Fruit fly (Drosophila melanogaster) whole organism, embryonic: ENCODE data around the gene CG43321.

Experiments used
- Antp ChIP-seq: fragments of 200-800 bp; sonication (Bioruptor generic); optimal IDR thresholded peaks from 3 replicates; lab custom pipeline; 2016; ENCODE audit warnings: missing biosample characterization, missing genetic modification characterization
- C15 ChIP-seq: fragments of 200-800 bp; sonication (Bioruptor generic); IDR thresholded peaks from 3 replicates; pipeline ENCODE4 v1.3.6; 2022; ENCODE audit warnings: missing biosample characterization, missing genetic modification characterization
- CG10431 ChIP-seq: fragments of 200-800 bp; sonication (Bioruptor generic); optimal IDR thresholded peaks from 3 replicates; lab custom pipeline; 2018; ENCODE audit warnings: missing biosample characterization, mild to moderate bottlenecking, missing genetic modification characterization
- CG10543 ChIP-seq: fragments of 200-800 bp; sonication (Bioruptor generic); optimal IDR thresholded peaks from 3 replicates; lab custom pipeline; 2017; ENCODE audit warnings: missing biosample characterization, mild to moderate bottlenecking, missing genetic modification characterization, moderate library complexity
- CG13287 ChIP-seq: fragments of 200-800 bp; sonication (Bioruptor generic); IDR thresholded peaks from 2 replicates; pipeline ENCODE4 v1.3.6; 2022; ENCODE audit warnings: missing biosample characterization, missing genetic modification characterization; ENCODE audit not compliant: partially characterized antibody
- CG14050 ChIP-seq: fragments of 200-800 bp; sonication (Bioruptor generic); IDR thresholded peaks from 3 replicates; pipeline ENCODE4 v1.3.6; 2022; ENCODE audit warnings: missing biosample characterization, missing genetic modification characterization
- CG15514 ChIP-seq: fragments of 200-800 bp; sonication (Bioruptor generic); optimal IDR thresholded peaks from 3 replicates; lab custom pipeline; 2017; ENCODE audit warnings: missing biosample characterization, missing genetic modification characterization, mild to moderate bottlenecking, moderate library complexity, missing genetic modification reagents
- CG16863 ChIP-seq: fragments of 200-800 bp; sonication (Bioruptor generic); optimal IDR thresholded peaks from 3 replicates; lab custom pipeline; 2016; ENCODE audit warnings: missing biosample characterization, missing genetic modification characterization
- CG17912 ChIP-seq: fragments of 200-800 bp; sonication (Bioruptor generic); optimal IDR thresholded peaks from 2 replicates; lab custom pipeline; 2018; ENCODE audit warnings: missing biosample characterization, mild to moderate bottlenecking, missing genetic modification characterization
- CG18764 ChIP-seq: fragments of 200-800 bp; sonication (Bioruptor generic); optimal IDR thresholded peaks from 3 replicates; lab custom pipeline; 2016; ENCODE audit warnings: missing biosample characterization, missing genetic modification characterization
- CG30403 ChIP-seq: fragments of 200-800 bp; sonication (Bioruptor generic); optimal IDR thresholded peaks from 3 replicates; lab custom pipeline; 2016; ENCODE audit warnings: missing biosample characterization, missing genetic modification characterization
- CG31365 ChIP-seq: fragments of 200-800 bp; sonication (Bioruptor generic); optimal IDR thresholded peaks from 2 replicates; lab custom pipeline; 2018; ENCODE audit warnings: missing biosample characterization, mild to moderate bottlenecking, missing genetic modification characterization
- CG32767 ChIP-seq: fragments of 200-800 bp; sonication (Bioruptor generic); IDR thresholded peaks from 2 replicates; pipeline ENCODE4 v1.3.6; 2022; ENCODE audit warnings: missing biosample characterization, missing genetic modification characterization
- CG42726 ChIP-seq: fragments of 200-800 bp; sonication (Bioruptor generic); IDR thresholded peaks from 2 replicates; pipeline ENCODE4 v1.3.6; 2022; ENCODE audit warnings: missing biosample characterization, missing genetic modification characterization; ENCODE audit not compliant: partially characterized antibody
- CG4404 ChIP-seq: fragments of 200-800 bp; sonication (Bioruptor generic); IDR thresholded peaks from 2 replicates; pipeline ENCODE4 v1.3.6; 2022; ENCODE audit warnings: missing biosample characterization, missing genetic modification characterization
- CG7839 ChIP-seq: fragments of 200-800 bp; sonication (Bioruptor generic); optimal IDR thresholded peaks from 3 replicates; lab custom pipeline; 2018; ENCODE audit warnings: missing biosample characterization, mild to moderate bottlenecking, missing genetic modification characterization, moderate library complexity
- CG8924 ChIP-seq: fragments of 200-800 bp; optimal IDR thresholded peaks from 3 replicates; lab custom pipeline; 2019; ENCODE audit warnings: missing biosample characterization, mild to moderate bottlenecking, missing genetic modification characterization, moderate library complexity
- CkIIα-i1 ChIP-seq: fragments of 200-800 bp; sonication (Bioruptor generic); IDR thresholded peaks from 2 replicates; pipeline ENCODE4 v1.3.6; 2022; ENCODE audit warnings: missing biosample characterization, missing genetic modification characterization
- Gug ChIP-seq: fragments of 200-800 bp; sonication (Bioruptor generic); IDR thresholded peaks from 4 replicates; pipeline ENCODE4 v1.3.6; 2022; ENCODE audit warnings: missing biosample characterization, missing genetic modification characterization
- Hmx ChIP-seq: fragments of 200-800 bp; sonication (Bioruptor generic); optimal IDR thresholded peaks from 2 replicates; lab custom pipeline; 2016; ENCODE audit warnings: missing biosample characterization, missing genetic modification characterization
- Mes4 ChIP-seq: fragments of 200-800 bp; sonication (Bioruptor generic); optimal IDR thresholded peaks from 2 replicates; lab custom pipeline; 2016; ENCODE audit warnings: missing biosample characterization, missing genetic modification characterization
- Opbp ChIP-seq: fragments of 200-800 bp; sonication (Bioruptor generic); IDR thresholded peaks from 3 replicates; pipeline ENCODE4 v1.3.6; 2022; ENCODE audit warnings: missing biosample characterization, missing genetic modification characterization; ENCODE audit not compliant: partially characterized antibody
- Ravus ChIP-seq: fragments of 200-800 bp; sonication (Bioruptor generic); IDR thresholded peaks from 2 replicates; pipeline ENCODE4 v1.3.6; 2022; ENCODE audit warnings: missing biosample characterization, missing genetic modification characterization
- Six4 ChIP-seq: fragments of 200-800 bp; sonication (Bioruptor generic); optimal IDR thresholded peaks from 2 replicates; lab custom pipeline; 2016; ENCODE audit warnings: missing biosample characterization, missing genetic modification characterization
- ara ChIP-seq: fragments of 200-800 bp; sonication (Bioruptor generic); IDR thresholded peaks from 2 replicates; pipeline ENCODE4 v1.3.6; 2022; ENCODE audit warnings: missing biosample characterization, missing genetic modification characterization
- bab2 ChIP-seq: fragments of 200-800 bp; sonication (Bioruptor generic); optimal IDR thresholded peaks from 2 replicates; lab custom pipeline; 2016; ENCODE audit warnings: missing biosample characterization, missing genetic modification characterization
- bowl ChIP-seq: fragments of 200-800 bp; sonication (Bioruptor generic); IDR thresholded peaks from 2 replicates; pipeline ENCODE4 v1.3.6; 2022; ENCODE audit warnings: missing biosample characterization, missing genetic modification characterization
- btn ChIP-seq: fragments of 200-800 bp; sonication (Bioruptor generic); optimal IDR thresholded peaks from 2 replicates; lab custom pipeline; 2016; ENCODE audit warnings: missing biosample characterization, missing genetic modification characterization
- cato ChIP-seq: fragments of 200-800 bp; sonication (Bioruptor generic); optimal IDR thresholded peaks from 2 replicates; lab custom pipeline; 2016; ENCODE audit warnings: missing biosample characterization, missing genetic modification characterization, borderline replicate concordance
- caup ChIP-seq: fragments of 200-800 bp; sonication (Bioruptor generic); optimal IDR thresholded peaks from 3 replicates; lab custom pipeline; 2017; ENCODE audit warnings: missing biosample characterization, mild to moderate bottlenecking, missing genetic modification characterization, moderate library complexity; ENCODE audit not compliant: severe bottlenecking
- chif ChIP-seq, 2 experiments: fragments of 200-800 bp; sonication (Bioruptor generic); optimal IDR thresholded peaks; 3 replicates each; lab custom pipeline; 2016; ENCODE audit warnings: missing biosample characterization in 2 of 2, missing genetic modification characterization in 2 of 2
- chinmo ChIP-seq: fragments of 200-800 bp; sonication (Bioruptor generic); IDR thresholded peaks from 4 replicates; pipeline ENCODE4 v1.3.6; 2022; ENCODE audit warnings: missing biosample characterization, missing genetic modification characterization; ENCODE audit not compliant: partially characterized antibody
- dmrt11E ChIP-seq: fragments of 200-800 bp; sonication (Bioruptor generic); optimal IDR thresholded peaks from 3 replicates; lab custom pipeline; 2018; ENCODE audit warnings: missing biosample characterization, mild to moderate bottlenecking, missing genetic modification characterization, moderate library complexity
- gfzf ChIP-seq: fragments of 200-800 bp; sonication (Bioruptor generic); optimal IDR thresholded peaks from 2 replicates; lab custom pipeline; 2016; ENCODE audit warnings: missing biosample characterization, mild to moderate bottlenecking, missing genetic modification characterization, moderate library complexity
- grau ChIP-seq: fragments of 200-800 bp; optimal IDR thresholded peaks from 3 replicates; lab custom pipeline; 2019; ENCODE audit warnings: missing biosample characterization, mild to moderate bottlenecking, missing genetic modification characterization, moderate library complexity
- hth ChIP-seq: fragments of >200 bp; optimal IDR thresholded peaks from 2 replicates; lab custom pipeline; 2017; ENCODE audit warnings: inconsistent platforms
- insv ChIP-seq, 2 experiments: fragments of 200-800 bp; sonication (Bioruptor generic); optimal IDR thresholded peaks; 3 replicates each; lab custom pipeline; 2016 to 2018; ENCODE audit warnings: missing biosample characterization in 2 of 2, missing genetic modification characterization in 2 of 2
- mam ChIP-seq: fragments of 200-800 bp; sonication (Bioruptor generic); optimal IDR thresholded peaks from 3 replicates; lab custom pipeline; 2016; ENCODE audit warnings: missing biosample characterization, missing genetic modification characterization
- pita ChIP-seq: fragments of 200-800 bp; sonication (Bioruptor generic); optimal IDR thresholded peaks from 2 replicates; lab custom pipeline; 2017; ENCODE audit warnings: missing biosample characterization, mild to moderate bottlenecking, missing genetic modification characterization
- rib ChIP-seq: fragments of 200-800 bp; sonication (Bioruptor generic); IDR thresholded peaks from 2 replicates; pipeline ENCODE4 v1.3.6; 2022; ENCODE audit warnings: missing biosample characterization, missing genetic modification characterization
- row ChIP-seq: fragments of 200-800 bp; sonication (Bioruptor generic); IDR thresholded peaks from 3 replicates; pipeline ENCODE4 v1.3.6; 2022; ENCODE audit warnings: missing biosample characterization, missing genetic modification characterization
- salm ChIP-seq: fragments of 200-800 bp; sonication (Bioruptor generic); optimal IDR thresholded peaks from 2 replicates; lab custom pipeline; 2018; ENCODE audit warnings: missing biosample characterization, mild to moderate bottlenecking, missing genetic modification characterization
- slbo ChIP-seq: fragments of 200-800 bp; sonication (Bioruptor generic); IDR thresholded peaks from 2 replicates; pipeline ENCODE4 v1.3.6; 2022; ENCODE audit warnings: missing biosample characterization, missing genetic modification characterization
- tin ChIP-seq: fragments of 200-800 bp; sonication (Bioruptor generic); optimal IDR thresholded peaks from 3 replicates; lab custom pipeline; 2016; ENCODE audit warnings: missing biosample characterization, missing genetic modification characterization
- tio ChIP-seq: fragments of 200-800 bp; sonication (Bioruptor generic); optimal IDR thresholded peaks from 2 replicates; lab custom pipeline; 2017; ENCODE audit warnings: missing biosample characterization, missing genetic modification characterization, inconsistent platforms
- tll ChIP-seq, 2 experiments: fragments of 200-800 bp in 1 of 2; fragments of >200 bp in 1 of 2; sonication (Bioruptor generic) in 1 of 2; optimal IDR thresholded peaks; 2 replicates each; lab custom pipeline; 2017 to 2019; ENCODE audit warnings: missing biosample characterization in 2 of 2, missing genetic modification characterization in 2 of 2, mild to moderate bottlenecking in 1 of 2, moderate library complexity in 1 of 2
- vfl ChIP-seq: fragments of 200-800 bp; sonication (Bioruptor generic); optimal IDR thresholded peaks from 2 replicates; lab custom pipeline; 2016; ENCODE audit warnings: missing biosample characterization, missing genetic modification characterization
- zfh2 ChIP-seq: fragments of 200-800 bp; sonication (Bioruptor generic); optimal IDR thresholded peaks from 2 replicates; lab custom pipeline; 2016; ENCODE audit warnings: missing biosample characterization, missing genetic modification characterization

The CG43321 gene

DNA sequence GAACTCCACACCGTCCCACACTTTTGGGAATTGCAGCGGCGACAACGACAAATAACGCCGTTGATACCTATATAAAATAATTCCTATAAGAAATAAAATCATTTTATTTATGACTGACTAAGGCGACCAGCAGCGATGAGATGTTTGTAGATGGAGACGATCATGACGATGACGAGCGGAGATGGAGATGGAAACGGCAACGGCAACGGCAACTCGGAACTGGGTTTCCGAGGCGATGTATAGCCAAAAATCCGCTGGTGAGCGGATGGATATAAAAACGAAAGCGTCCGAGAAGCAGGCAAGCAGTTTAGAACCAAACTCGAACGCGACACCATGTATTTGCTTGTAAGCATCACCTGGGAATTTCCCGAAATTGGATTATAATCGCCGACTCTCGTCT is 9.3 kb downstream of the CG43321 start, which contains the start of gene Pcp (continued):
- TF ChIP-seq bab2 (no peak), CG32767 (GFP tag; lab: Robert Waterston, UW) (no peak)

DNA sequence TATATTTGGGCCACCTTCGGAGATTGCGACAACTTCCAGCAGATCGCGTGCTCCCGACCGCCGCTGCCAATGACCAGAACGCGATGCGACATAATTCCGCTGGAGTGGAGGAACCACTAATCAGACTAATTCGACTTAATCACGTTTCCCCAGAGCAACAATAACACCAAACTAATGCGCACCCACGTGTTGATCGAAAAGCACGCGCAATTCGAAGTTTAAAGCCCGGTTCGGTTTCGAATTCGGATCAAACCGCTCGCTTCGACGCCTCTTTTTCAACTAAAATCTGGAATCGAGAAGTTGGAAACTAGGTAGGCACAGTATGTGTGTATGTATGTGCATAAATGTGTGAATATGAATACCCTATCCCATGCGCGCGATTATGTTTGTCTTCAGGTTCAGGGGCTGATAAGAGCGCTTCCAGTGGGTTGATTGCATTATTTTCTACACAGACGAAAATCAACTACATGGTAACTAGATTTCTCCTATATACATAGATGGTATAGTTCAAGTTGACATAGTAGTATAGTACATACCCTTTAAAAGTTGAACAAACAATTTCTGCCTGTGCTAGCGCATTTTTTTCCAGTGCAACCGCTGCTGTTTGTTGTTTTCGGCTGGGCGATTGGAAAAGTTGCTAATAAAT is 11.7 kb downstream of the CG43321 start, which contains the start of gene Gart:
Gene Gart (minus strand): TSS at position 285 of the 646 bp plus-strand sequence.
- peak; percentile 75 for TF ChIP-seq CG10543 (GFP tag; lab: Kevin White, UChicago)
- TF ChIP-seq Opbp (GFP tag; lab: Robert Waterston, UW) = no peak
- TF ChIP-seq row = peak; percentile 86
- peak; percentile 61 for TF ChIP-seq btn
- TF ChIP-seq CG18764 (GFP tag; lab: Kevin White, UChicago) = no peak
- TF ChIP-seq gfzf (GFP tag; lab: Kevin White, UChicago) = no peak
- TF ChIP-seq cato = peak; percentile 41
- no peak for TF ChIP-seq Gug (GFP tag; lab: Robert Waterston, UW)
- peak; percentile 47 for TF ChIP-seq vfl (GFP tag; lab: Kevin White, UChicago)
- peak; percentile 50 for TF ChIP-seq Mes4 (GFP tag; lab: Kevin White, UChicago)
- no peak for TF ChIP-seq CkIIα-i1 (GFP tag; lab: Robert Waterston, UW)
- peak; percentile 79 for TF ChIP-seq slbo (GFP tag; lab: Robert Waterston, UW)
- peak; percentile 62 for TF ChIP-seq tin (GFP tag; lab: Kevin White, UChicago)
- peak; percentile 69 for TF ChIP-seq Antp (GFP tag; lab: Kevin White, UChicago)
- peak; percentile 78 for TF ChIP-seq CG7839
- TF ChIP-seq grau = peak; percentile 72
- TF ChIP-seq Ravus (GFP tag; lab: Robert Waterston, UW) = no peak; the same call in 1 of the 2 replicates
- peak; percentile 90 for TF ChIP-seq CG10431 (GFP tag; lab: Kevin White, UChicago)
- peak; percentile 80 for TF ChIP-seq CG8924 (tag; lab: Kevin White, UChicago)
- TF ChIP-seq pita (GFP tag; lab: Kevin White, UChicago) = no peak
- peak in 1 of 2 experiments; percentile 4 for TF ChIP-seq tll (GFP tag; optimal IDR thresholded peaks at IDR 0.05; lab: Kevin White, UChicago)
- TF ChIP-seq CG4404 (GFP tag; lab: Robert Waterston, UW) = no peak
- peak; percentile 76 for TF ChIP-seq CG30403
- TF ChIP-seq chif (GFP tag; optimal IDR thresholded peaks at IDR 0.05; lab: Kevin White, UChicago) = peak; percentile 53 to 56
- peak; percentile 6 for TF ChIP-seq Six4
- TF ChIP-seq caup (GFP tag; lab: Kevin White, UChicago) = peak; percentile 71
- peak; percentile 15; the same call in 1 of the 2 replicates for TF ChIP-seq CG13287
- peak; percentile 52; the same call in 1 of the 3 replicates for TF ChIP-seq CG14050 (GFP tag; lab: Robert Waterston, UW)
- peak; percentile 10 for TF ChIP-seq Hmx
- TF ChIP-seq rib = no peak
- TF ChIP-seq CG17912 (GFP tag; lab: Kevin White, UChicago) = no peak
- TF ChIP-seq tio (GFP tag; lab: Kevin White, UChicago) = no peak
- no peak for TF ChIP-seq bowl (GFP tag; lab: Robert Waterston, UW)
- peak; percentile 24 for TF ChIP-seq dmrt11E (tag; lab: Kevin White, UChicago)
- TF ChIP-seq mam (GFP tag; lab: Kevin White, UChicago) = peak; percentile 72
- no peak; the same call in 1 of the 2 replicates for TF ChIP-seq ara (GFP tag; lab: Robert Waterston, UW)
- no peak for TF ChIP-seq CG15514 (GFP tag; lab: Kevin White, UChicago)
- peak; percentile 75; the same call in 2 of the 4 replicates for TF ChIP-seq chinmo (GFP tag; lab: Robert Waterston, UW)
- peak in 1 of 2 experiments; percentile 1 for TF ChIP-seq insv (GFP tag; optimal IDR thresholded peaks at IDR 0.05; lab: Kevin White, UChicago)
- peak; percentile 48 for TF ChIP-seq CG16863 (GFP tag; lab: Kevin White, UChicago)
- 0 out of 3 replicates have a peak, but pooled peaks have one; percentile 20 for TF ChIP-seq C15 (GFP tag; lab: Robert Waterston, UW)
- TF ChIP-seq CG42726 (GFP tag; lab: Robert Waterston, UW) = no peak
- TF ChIP-seq salm (tag; lab: Kevin White, UChicago) = peak; percentile 49
- TF ChIP-seq zfh2 = peak; percentile 65
- no peak for TF ChIP-seq hth (lab: Kevin White, UChicago)
- no peak for TF ChIP-seq CG31365 (tag; lab: Kevin White, UChicago)
